Worm (Caenorhabditis elegans): ENCODE data around the gene ttr-10.

- TF ChIP-seq zag-1 (tag; optimal IDR thresholded peaks at IDR 0.05) (no peak), nhr-28 (tag; optimal IDR thresholded peaks at IDR 0.05) (no peak), lin-13 (GFP tag; optimal IDR thresholded peaks at IDR 0.05) (no peak), nhr-25 (tag; optimal IDR thresholded peaks at IDR 0.05; ENCODE audit: borderline replicate concordance, insufficient read depth) (no peak), ztf-11 (tag; optimal IDR thresholded peaks at IDR 0.05) (no peak), egl-43 (GFP tag; IDR thresholded peaks at IDR 0.05) (no peak), Y105C5A.15 (GFP tag; IDR thresholded peaks at IDR 0.05) (no peak), ceh-82 (tag; optimal IDR thresholded peaks at IDR 0.05) (no peak), fkh-10 (GFP tag; optimal IDR thresholded peaks at IDR 0.05) (no peak), lin-39 (tag; optimal IDR thresholded peaks at IDR 0.05) (no peak), mdl-1 (tag; optimal IDR thresholded peaks at IDR 0.05) (no peak), hif-1 (tag; optimal IDR thresholded peaks at IDR 0.05) (no peak), F26F4.8 (GFP tag; conservative IDR thresholded peaks at IDR 0.05) (no peak), mep-1 (tag; optimal IDR thresholded peaks at IDR 0.05) (no peak)
Measured at ce11 chrV:7601443-7601842, 47.7 kb upstream of the ttr-10 start, which contains the start of gene scl-26.

Data from whole organism, L4 larva.